Worm (Caenorhabditis elegans) whole organism, L4 larva: ENCODE measurements around the gene nas-25.

Experiments used
- ceh-44 ChIP-seq: fragments of 200-800 bp; sonication (Bioruptor generic); IDR thresholded peaks from 2 replicates; pipeline ENCODE4 v1.3.6; 2022; ENCODE audit warnings: missing genetic modification reagents, missing genetic modification characterization, missing compliant biosample characterization
- unc-62 ChIP-seq, 3 experiments: fragments of 150-350 bp in 1 of 3; sonication (generic microtip); optimal IDR thresholded peaks in 2 of 3; peaks in 1 of 3; 1 replicate in 1 of 3; 2 replicates in 2 of 3; lab custom pipeline; 2014 to 2017; ENCODE audit warnings: missing biosample characterization in 3 of 3, missing genetic modification characterization in 3 of 3, missing genetic modification reagents in 3 of 3, missing genotype in 1 of 3

DNA sequence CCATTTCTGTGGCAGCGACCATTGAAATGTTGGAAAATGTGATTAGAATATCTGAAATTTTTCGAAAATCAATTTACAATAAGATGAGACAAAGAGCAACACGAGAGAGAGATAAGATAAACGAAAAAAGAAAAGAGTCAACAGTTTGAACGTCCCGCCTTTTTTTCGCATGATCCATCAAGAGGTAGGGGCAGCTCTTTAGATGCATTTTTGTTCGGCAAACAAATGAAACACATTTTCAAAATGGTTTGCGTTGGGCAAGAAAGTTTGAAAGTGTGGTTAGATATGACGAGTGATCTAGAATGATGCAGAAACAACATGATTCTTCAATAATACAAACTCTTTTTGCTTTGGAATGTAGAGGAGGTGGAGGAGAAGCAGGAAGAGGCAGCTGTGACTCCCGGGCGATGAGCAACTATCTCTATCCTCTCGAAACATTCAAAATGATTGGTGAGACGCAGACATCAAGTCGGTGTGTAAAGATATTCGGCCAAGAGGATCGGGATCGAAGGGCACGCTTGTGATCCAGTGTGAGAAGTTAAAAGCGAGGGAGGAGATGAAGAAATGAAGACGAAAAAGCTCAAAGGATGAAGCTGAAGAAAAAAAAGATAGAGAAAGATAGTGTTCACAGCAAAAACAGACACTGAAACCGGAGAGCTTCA is 18.7 kb downstream of the nas-25 start, which contains the start of gene F46C5.6:
- TF ChIP-seq unc-62 (GFP tag; optimal IDR thresholded peaks at IDR 0.05 in 1 of 2; lab: Kevin White, UChicago) (peak in 1 of 2 experiments; percentile 52), unc-62 (tag; optimal IDR thresholded peaks at IDR 0.05; lab: Kevin White, UChicago) (no peak), ceh-44 (no peak)
